Worm (Caenorhabditis elegans) whole organism, L2 larva: Measurements from ENCODE around the gene ZK546.5.

Experiments used
- F13H6.1 ChIP-seq: sonication (generic microtip); optimal IDR thresholded peaks from 2 replicates; lab custom pipeline; 2016; ENCODE audit warnings: missing genetic modification characterization, missing compliant biosample characterization
- R02D3.7 ChIP-seq: fragments of 150-350 bp; optimal IDR thresholded peaks from 2 replicates; lab custom pipeline; 2014; ENCODE audit warnings: missing biosample characterization, missing genetic modification characterization
- Y55F3AM.14 ChIP-seq: fragments of 200-800 bp; sonication (Bioruptor generic); optimal IDR thresholded peaks from 2 replicates; lab custom pipeline; 2018; ENCODE audit warnings: mild to moderate bottlenecking, missing genetic modification characterization, missing compliant biosample characterization
- ZK546.5 ChIP-seq: sonication (generic microtip); optimal IDR thresholded peaks from 2 replicates; lab custom pipeline; 2017; ENCODE audit warnings: missing biosample characterization, missing genetic modification characterization
- ama-1 ChIP-seq: fragments of 150-350 bp; optimal IDR thresholded peaks from 2 replicates; lab custom pipeline; 2018; ENCODE audit warnings: inconsistent platforms
- blmp-1 ChIP-seq: sonication (generic microtip); optimal IDR thresholded peaks from 2 replicates; lab custom pipeline; 2017; ENCODE audit warnings: missing genetic modification characterization, mild to moderate bottlenecking, missing compliant biosample characterization, antibody characterized with exemption, moderate library complexity; ENCODE audit not compliant: insufficient read depth
- ceh-16 ChIP-seq: fragments of 150-350 bp; optimal IDR thresholded peaks from 2 replicates; lab custom pipeline; 2014; ENCODE audit warnings: missing biosample characterization, missing genetic modification characterization
- crh-2 ChIP-seq: sonication (generic microtip); optimal IDR thresholded peaks from 2 replicates; lab custom pipeline; 2017; ENCODE audit warnings: missing biosample characterization, missing genetic modification characterization
- dmd-4 ChIP-seq: sonication (generic microtip); optimal IDR thresholded peaks from 2 replicates; lab custom pipeline; 2017; ENCODE audit warnings: missing biosample characterization, missing genetic modification characterization
- egl-27 ChIP-seq: sonication (generic microtip); optimal IDR thresholded peaks from 3 replicates; lab custom pipeline; 2017; ENCODE audit warnings: missing biosample characterization, missing genetic modification reagents, missing genetic modification characterization
- elt-3 ChIP-seq: sonication (generic microtip); optimal IDR thresholded peaks from 2 replicates; lab custom pipeline; 2017; ENCODE audit warnings: missing biosample characterization, missing genetic modification characterization
- lin-11 ChIP-seq: fragments of 150-350 bp; sonication (generic microtip); optimal IDR thresholded peaks from 2 replicates; lab custom pipeline; 2014; ENCODE audit warnings: missing biosample characterization, missing genetic modification characterization, inconsistent platforms, mixed read lengths
- lin-13 ChIP-seq: fragments of 150-350 bp; optimal IDR thresholded peaks from 2 replicates; lab custom pipeline; 2014; ENCODE audit warnings: missing biosample characterization, missing genetic modification reagents, missing genetic modification characterization
- lsy-2 ChIP-seq, 2 experiments: fragments of 150-350 bp in 1 of 2; sonication (generic microtip) in 1 of 2; optimal IDR thresholded peaks; 2 replicates each; lab custom pipeline; 2014 to 2017; ENCODE audit warnings: missing biosample characterization in 2 of 2, missing genetic modification characterization in 2 of 2
- mab-5 ChIP-seq: fragments of 150-350 bp; optimal IDR thresholded peaks from 2 replicates; lab custom pipeline; 2014; ENCODE audit warnings: missing biosample characterization, missing genetic modification characterization
- mbf-1 ChIP-seq: sonication (generic microtip); optimal IDR thresholded peaks from 2 replicates; lab custom pipeline; 2017; ENCODE audit warnings: missing biosample characterization, missing genetic modification characterization
- nhr-10 ChIP-seq: sonication (generic microtip); optimal IDR thresholded peaks from 2 replicates; lab custom pipeline; 2017; ENCODE audit warnings: missing biosample characterization, missing genetic modification characterization
- nhr-11 ChIP-seq: fragments of 150-350 bp; optimal IDR thresholded peaks from 2 replicates; lab custom pipeline; 2014; ENCODE audit warnings: missing biosample characterization, missing genetic modification characterization
- nhr-12 ChIP-seq: fragments of 150-350 bp; optimal IDR thresholded peaks from 2 replicates; lab custom pipeline; 2014; ENCODE audit warnings: missing biosample characterization, missing genetic modification characterization
- nhr-129 ChIP-seq: fragments of 150-350 bp; optimal IDR thresholded peaks from 2 replicates; lab custom pipeline; 2014; ENCODE audit warnings: missing biosample characterization, missing genetic modification characterization
- nhr-21 ChIP-seq: fragments of 150-350 bp; optimal IDR thresholded peaks from 2 replicates; lab custom pipeline; 2014; ENCODE audit warnings: missing biosample characterization, missing genetic modification characterization
- nhr-237 ChIP-seq: fragments of 150-350 bp; optimal IDR thresholded peaks from 2 replicates; lab custom pipeline; 2014; ENCODE audit warnings: missing biosample characterization, missing genetic modification characterization
- nhr-25 ChIP-seq: fragments of 150-350 bp; sonication (generic microtip); optimal IDR thresholded peaks from 3 replicates; lab custom pipeline; 2014; ENCODE audit warnings: missing biosample characterization, missing genetic modification characterization
- nhr-77 ChIP-seq: fragments of 150-350 bp; optimal IDR thresholded peaks from 2 replicates; lab custom pipeline; 2014; ENCODE audit warnings: missing biosample characterization, missing genetic modification characterization
- sma-9 ChIP-seq, 2 experiments: fragments of 150-350 bp in 1 of 2; sonication (generic microtip) in 1 of 2; optimal IDR thresholded peaks; 2 replicates each; lab custom pipeline; 2014 to 2016; ENCODE audit warnings: missing genetic modification characterization in 2 of 2, mild to moderate bottlenecking in 1 of 2, missing biosample characterization in 1 of 2, missing compliant biosample characterization in 1 of 2, missing genetic modification reagents in 1 of 2, moderate library complexity in 1 of 2
- unc-55 ChIP-seq: fragments of 150-350 bp; sonication (generic microtip); optimal IDR thresholded peaks from 3 replicates; lab custom pipeline; 2014; ENCODE audit warnings: missing biosample characterization, missing genetic modification reagents, missing genetic modification characterization
- unc-62 ChIP-seq: fragments of 150-350 bp; optimal IDR thresholded peaks from 2 replicates; lab custom pipeline; 2014; ENCODE audit warnings: missing biosample characterization, missing genetic modification reagents, missing genetic modification characterization
- ztf-11 ChIP-seq: sonication (generic microtip); optimal IDR thresholded peaks from 2 replicates; lab custom pipeline; 2017; ENCODE audit warnings: missing biosample characterization, missing genetic modification characterization
- ztf-4 ChIP-seq: fragments of 150-350 bp; optimal IDR thresholded peaks from 2 replicates; lab custom pipeline; 2014; ENCODE audit warnings: missing biosample characterization, missing genetic modification characterization

The ZK546.5 gene

ce11 chrII:4984151-4984550 lies 48.5 kb downstream of the ZK546.5 start:
- no peak for TF ChIP-seq unc-62
- TF ChIP-seq nhr-11 (tag; lab: Kevin White, UChicago) = no peak
- TF ChIP-seq unc-55 (GFP tag; lab: Kevin White, UChicago) = no peak
- no peak for TF ChIP-seq mbf-1
- TF ChIP-seq F13H6.1 = no peak
- no peak for TF ChIP-seq elt-3 (tag; lab: Kevin White, UChicago)
- no peak for TF ChIP-seq ztf-11
- TF ChIP-seq nhr-12 (tag; lab: Kevin White, UChicago) = no peak
- no peak for TF ChIP-seq mab-5 (tag; lab: Kevin White, UChicago)
- TF ChIP-seq nhr-237 (tag; lab: Kevin White, UChicago) = no peak
- TF ChIP-seq nhr-77 (tag; lab: Kevin White, UChicago) = no peak
- TF ChIP-seq nhr-129 = no peak
- no peak for TF ChIP-seq ZK546.5 (tag; lab: Kevin White, UChicago)
- no peak for TF ChIP-seq nhr-25 (tag; lab: Kevin White, UChicago)

ce11 chrII:4985961-4986503 lies 50.4 kb downstream of the ZK546.5 start:
- TF ChIP-seq crh-2 (no peak), ceh-16 (peak; percentile 58), blmp-1 (tag; lab: Kevin White, UChicago) (no peak), nhr-25 (tag; lab: Kevin White, UChicago) (peak; percentile 32), nhr-10 (tag; lab: Kevin White, UChicago) (no peak), lin-11 (tag; lab: Kevin White, UChicago) (no peak), dmd-4 (tag; lab: Kevin White, UChicago) (no peak), egl-27 (tag; lab: Kevin White, UChicago) (no peak), mbf-1 (no peak), R02D3.7 (tag; lab: Kevin White, UChicago) (no peak), sma-9 (GFP tag; optimal IDR thresholded peaks at IDR 0.05; lab: Kevin White, UChicago) (peak; percentile 49), sma-9 (tag; optimal IDR thresholded peaks at IDR 0.05; lab: Kevin White, UChicago) (no peak), nhr-129 (peak; percentile 40), nhr-21 (no peak), nhr-12 (tag; lab: Kevin White, UChicago) (no peak), elt-3 (tag; lab: Kevin White, UChicago) (no peak), unc-55 (GFP tag; lab: Kevin White, UChicago) (no peak), lin-13 (GFP tag; lab: Kevin White, UChicago) (no peak)

- no peak for TF ChIP-seq Y55F3AM.14 (GFP tag; lab: Kevin White, UChicago)
- no peak for TF ChIP-seq ztf-11
- TF ChIP-seq lin-11 (tag; lab: Kevin White, UChicago) = no peak
- TF ChIP-seq ztf-4 (tag; lab: Kevin White, UChicago) = no peak
- TF ChIP-seq ceh-16 = no peak
- no peak for TF ChIP-seq crh-2
- no peak for TF ChIP-seq mbf-1
- no peak for TF ChIP-seq nhr-11 (tag; lab: Kevin White, UChicago)
- TF ChIP-seq lsy-2 (tag; optimal IDR thresholded peaks at IDR 0.05; lab: Kevin White, UChicago) = no peak
- no peak for TF ChIP-seq nhr-237 (tag; lab: Kevin White, UChicago)
- TF ChIP-seq ama-1 (lab: Kevin White, UChicago) = no peak
Observed at ce11 chrII:4986664-4987063, 51.0 kb downstream of the ZK546.5 start.

- TF ChIP-seq nhr-25 (tag; lab: Kevin White, UChicago) (no peak), nhr-77 (tag; lab: Kevin White, UChicago) (no peak)
- TF ChIP-seq, all 48 proteins: peak for 0
Observed at ce11 chrII:4987257-4987656, 51.6 kb downstream of the ZK546.5 start.
